Worm (Caenorhabditis elegans): ENCODE measurements around the gene srab-14.

ce11 chrII:7483009-7483408, 16.3 kb downstream of the srab-14 start, which contains the start of gene cah-2:
- TF ChIP-seq flt-1 (GFP tag; IDR thresholded peaks at IDR 0.05) (no peak), ref-1 (GFP tag; conservative IDR thresholded peaks at IDR 0.05) (no peak)

Measured in whole organism, midembryonic.